Fruit fly (Drosophila melanogaster) whole organism, embryonic: ENCODE data around the gene bmm.

Experiments used
- Adf1 ChIP-seq: fragments of 200-800 bp; sonication (Bioruptor generic); IDR thresholded peaks from 2 replicates; pipeline ENCODE4 v1.3.6; 2022; ENCODE audit warnings: missing biosample characterization, missing genetic modification characterization
- CG10565 ChIP-seq: fragments of 200-800 bp; sonication (Bioruptor generic); optimal IDR thresholded peaks from 3 replicates; lab custom pipeline; 2016; ENCODE audit warnings: missing biosample characterization, mild to moderate bottlenecking, missing genetic modification characterization
- CG11093 ChIP-seq: fragments of 200-800 bp; sonication (Bioruptor generic); IDR thresholded peaks from 3 replicates; pipeline ENCODE4 v1.3.6; 2022; ENCODE audit warnings: missing biosample characterization, missing genetic modification characterization
- CG11398 ChIP-seq: fragments of 200-800 bp; sonication (Bioruptor generic); optimal IDR thresholded peaks from 2 replicates; lab custom pipeline; 2016; ENCODE audit warnings: missing biosample characterization, missing genetic modification characterization
- CG12236 ChIP-seq: fragments of 200-800 bp; sonication (Bioruptor generic); optimal IDR thresholded peaks from 2 replicates; lab custom pipeline; 2016; ENCODE audit warnings: missing biosample characterization, missing genetic modification characterization
- CG13123 ChIP-seq: fragments of 200-800 bp; sonication (Bioruptor generic); optimal IDR thresholded peaks from 2 replicates; lab custom pipeline; 2016; ENCODE audit warnings: missing biosample characterization, missing genetic modification characterization
- CG13894 ChIP-seq: fragments of 200-800 bp; sonication (Bioruptor generic); optimal IDR thresholded peaks from 3 replicates; lab custom pipeline; 2018; ENCODE audit warnings: missing biosample characterization, mild to moderate bottlenecking, missing genetic modification characterization, moderate library complexity
- CG14050 ChIP-seq: fragments of 200-800 bp; sonication (Bioruptor generic); IDR thresholded peaks from 3 replicates; pipeline ENCODE4 v1.3.6; 2022; ENCODE audit warnings: missing biosample characterization, missing genetic modification characterization
- CG14441 ChIP-seq: fragments of 200-800 bp; sonication (Bioruptor generic); IDR thresholded peaks from 2 replicates; pipeline ENCODE4 v1.3.6; 2022; ENCODE audit warnings: missing biosample characterization, missing genetic modification characterization
- CG15269 ChIP-seq: fragments of 200-800 bp; sonication (Bioruptor generic); optimal IDR thresholded peaks from 2 replicates; lab custom pipeline; 2018; ENCODE audit warnings: missing biosample characterization, mild to moderate bottlenecking, missing genetic modification characterization, moderate library complexity
- CG15696 ChIP-seq: fragments of 200-800 bp; sonication (Bioruptor generic); optimal IDR thresholded peaks from 2 replicates; lab custom pipeline; 2019; ENCODE audit warnings: missing biosample characterization, mild to moderate bottlenecking, missing genetic modification characterization, moderate library complexity
- CG17385 ChIP-seq: fragments of 200-800 bp; sonication (Bioruptor generic); optimal IDR thresholded peaks from 3 replicates; lab custom pipeline; 2018; ENCODE audit warnings: missing biosample characterization, mild to moderate bottlenecking, missing genetic modification characterization
- CG1792 ChIP-seq: fragments of 200-800 bp; sonication (Bioruptor generic); optimal IDR thresholded peaks from 2 replicates; lab custom pipeline; 2016; ENCODE audit warnings: missing biosample characterization, missing genetic modification characterization
- CG18011 ChIP-seq: fragments of 200-800 bp; sonication (Bioruptor generic); optimal IDR thresholded peaks from 2 replicates; lab custom pipeline; 2017; ENCODE audit warnings: missing biosample characterization, missing genetic modification characterization, mild to moderate bottlenecking, moderate library complexity, missing genotype
- CG2875 ChIP-seq: fragments of 200-800 bp; sonication (Bioruptor generic); optimal IDR thresholded peaks from 2 replicates; lab custom pipeline; 2017; ENCODE audit warnings: missing biosample characterization, mild to moderate bottlenecking, missing genetic modification characterization, missing genetic modification reagents
- CG31224 ChIP-seq: fragments of 200-800 bp; sonication (Bioruptor generic); IDR thresholded peaks from 2 replicates; pipeline ENCODE4 v1.3.6; 2022; ENCODE audit warnings: missing biosample characterization, missing genetic modification characterization
- CG31388 ChIP-seq: fragments of 200-800 bp; sonication (Bioruptor generic); optimal IDR thresholded peaks from 2 replicates; lab custom pipeline; 2016; ENCODE audit warnings: missing biosample characterization, missing genetic modification characterization
- CG3726 ChIP-seq: fragments of 200-800 bp; sonication (Bioruptor generic); IDR thresholded peaks from 3 replicates; pipeline ENCODE4, ENCODE4 v1.3.6; 2022; ENCODE audit warnings: missing biosample characterization, missing genetic modification characterization
- CG4617 ChIP-seq: fragments of 200-800 bp; sonication (Bioruptor generic); optimal IDR thresholded peaks from 3 replicates; lab custom pipeline; 2016; ENCODE audit warnings: missing biosample characterization, missing genetic modification characterization, borderline replicate concordance
- CG5180 ChIP-seq: fragments of 200-800 bp; sonication (Bioruptor generic); optimal IDR thresholded peaks from 3 replicates; lab custom pipeline; 2017; ENCODE audit warnings: missing biosample characterization, missing genetic modification characterization, mild to moderate bottlenecking, moderate library complexity, missing genetic modification reagents
- CG7745 ChIP-seq: fragments of 200-800 bp; sonication (Bioruptor generic); optimal IDR thresholded peaks from 2 replicates; lab custom pipeline; 2018; ENCODE audit warnings: missing biosample characterization, mild to moderate bottlenecking, missing genetic modification characterization, moderate library complexity
- CG8281 ChIP-seq: fragments of 200-800 bp; sonication (Bioruptor generic); optimal IDR thresholded peaks from 2 replicates; lab custom pipeline; 2018; ENCODE audit warnings: missing biosample characterization, mild to moderate bottlenecking, missing genetic modification characterization, moderate library complexity
- CG9727 ChIP-seq: fragments of 200-800 bp; sonication (Bioruptor generic); optimal IDR thresholded peaks from 3 replicates; lab custom pipeline; 2017; ENCODE audit warnings: missing biosample characterization, mild to moderate bottlenecking, missing genetic modification characterization
- Chrac-16 ChIP-seq: fragments of 200-800 bp; sonication (Bioruptor generic); optimal IDR thresholded peaks from 3 replicates; lab custom pipeline; 2016; ENCODE audit warnings: missing biosample characterization, missing genetic modification characterization
- Dek ChIP-seq: fragments of 200-800 bp; sonication (Bioruptor generic); optimal IDR thresholded peaks from 3 replicates; lab custom pipeline; 2019; ENCODE audit warnings: missing biosample characterization, mild to moderate bottlenecking, missing genetic modification characterization, moderate library complexity
- HHEX ChIP-seq: fragments of 200-800 bp; sonication (Bioruptor generic); optimal IDR thresholded peaks from 3 replicates; lab custom pipeline; 2017; ENCODE audit warnings: missing biosample characterization, mild to moderate bottlenecking, missing genetic modification characterization, missing genetic modification reagents
- HLHmδ ChIP-seq: fragments of 200-800 bp; sonication (Bioruptor generic); optimal IDR thresholded peaks from 2 replicates; lab custom pipeline; 2018; ENCODE audit warnings: missing biosample characterization, mild to moderate bottlenecking, missing genetic modification characterization, moderate library complexity
- Max ChIP-seq: fragments of 200-800 bp; sonication (Bioruptor generic); optimal IDR thresholded peaks from 2 replicates; lab custom pipeline; 2016; ENCODE audit warnings: missing biosample characterization, mild to moderate bottlenecking, missing genetic modification characterization
- Neu2 ChIP-seq: fragments of 200-800 bp; sonication (Bioruptor generic); optimal IDR thresholded peaks from 3 replicates; lab custom pipeline; 2016; ENCODE audit warnings: missing biosample characterization, missing genetic modification characterization, borderline replicate concordance
- Opbp ChIP-seq: fragments of 200-800 bp; sonication (Bioruptor generic); IDR thresholded peaks from 3 replicates; pipeline ENCODE4 v1.3.6; 2022; ENCODE audit warnings: missing biosample characterization, missing genetic modification characterization; ENCODE audit not compliant: partially characterized antibody
- Spps ChIP-seq: fragments of 200-800 bp; sonication (Bioruptor generic); optimal IDR thresholded peaks from 2 replicates; lab custom pipeline; 2018; ENCODE audit warnings: missing biosample characterization, mild to moderate bottlenecking, missing genetic modification characterization
- Xrp1 ChIP-seq: fragments of 200-800 bp; sonication (Bioruptor generic); IDR thresholded peaks from 2 replicates; pipeline ENCODE4 v1.3.6; 2022; ENCODE audit warnings: missing biosample characterization, missing genetic modification characterization
- abd-A ChIP-seq: fragments of 200-800 bp; sonication (Bioruptor generic); optimal IDR thresholded peaks from 3 replicates; lab custom pipeline; 2019; ENCODE audit warnings: missing biosample characterization, mild to moderate bottlenecking, missing genetic modification characterization, moderate library complexity
- br ChIP-seq: fragments of >200 bp; optimal IDR thresholded peaks from 2 replicates; lab custom pipeline; 2017
- fd64A ChIP-seq: fragments of 200-800 bp; sonication (Bioruptor generic); optimal IDR thresholded peaks from 3 replicates; lab custom pipeline; 2018; ENCODE audit warnings: missing biosample characterization, mild to moderate bottlenecking, missing genetic modification characterization
- hth ChIP-seq: fragments of >200 bp; optimal IDR thresholded peaks from 2 replicates; lab custom pipeline; 2017; ENCODE audit warnings: inconsistent platforms
- jing ChIP-seq: fragments of 200-800 bp; sonication (Bioruptor generic); optimal IDR thresholded peaks from 2 replicates; lab custom pipeline; 2018; ENCODE audit warnings: missing biosample characterization, mild to moderate bottlenecking, missing genetic modification characterization
- klu ChIP-seq: fragments of 200-800 bp; sonication (Bioruptor generic); IDR thresholded peaks from 2 replicates; pipeline ENCODE4 v1.3.6; 2022; ENCODE audit warnings: missing biosample characterization, missing genetic modification characterization
- lov ChIP-seq, 2 experiments: fragments of 200-800 bp in 1 of 2; fragments of >200 bp in 1 of 2; sonication (Bioruptor generic) in 1 of 2; IDR thresholded peaks in 1 of 2; optimal IDR thresholded peaks in 1 of 2; 2 replicates in 1 of 2; 3 replicates in 1 of 2; pipeline versions ENCODE4 v1.3.6 to Lab custom; 2017 to 2022; ENCODE audit warnings: missing biosample characterization in 1 of 2, missing genetic modification characterization in 1 of 2
- maf-S ChIP-seq: fragments of 200-800 bp; sonication (Bioruptor generic); optimal IDR thresholded peaks from 2 replicates; lab custom pipeline; 2016; ENCODE audit warnings: missing biosample characterization, missing genetic modification characterization
- nerfin-2 ChIP-seq: fragments of 200-800 bp; sonication (Bioruptor generic); IDR thresholded peaks from 2 replicates; pipeline ENCODE4 v1.3.6; 2022; ENCODE audit warnings: missing biosample characterization, missing genetic modification characterization; ENCODE audit not compliant: partially characterized antibody
- pum ChIP-seq: fragments of 200-800 bp; sonication (Bioruptor generic); optimal IDR thresholded peaks from 2 replicates; lab custom pipeline; 2016; ENCODE audit warnings: missing biosample characterization, missing genetic modification characterization
- ro ChIP-seq: fragments of 200-800 bp; sonication (Bioruptor generic); IDR thresholded peaks from 2 replicates; pipeline ENCODE4 v1.3.6; 2022; ENCODE audit warnings: missing biosample characterization, missing genetic modification characterization
- schlank ChIP-seq: fragments of 200-800 bp; sonication (Bioruptor generic); optimal IDR thresholded peaks from 2 replicates; lab custom pipeline; 2018; ENCODE audit warnings: missing biosample characterization, mild to moderate bottlenecking, missing genetic modification characterization
- tgo ChIP-seq: fragments of 200-800 bp; sonication (Bioruptor generic); IDR thresholded peaks from 3 replicates; pipeline ENCODE4 v1.3.6; 2022; ENCODE audit warnings: missing biosample characterization, missing genetic modification characterization
- tx ChIP-seq: fragments of 200-800 bp; sonication (Bioruptor generic); optimal IDR thresholded peaks from 2 replicates; lab custom pipeline; 2016; ENCODE audit warnings: missing biosample characterization, missing genetic modification characterization
- unc-4 ChIP-seq: fragments of 200-800 bp; sonication (Bioruptor generic); IDR thresholded peaks from 2 replicates; pipeline ENCODE4 v1.3.6; 2022; ENCODE audit warnings: missing biosample characterization, missing genetic modification characterization; ENCODE audit not compliant: partially characterized antibody
- vfl ChIP-seq: fragments of 200-800 bp; sonication (Bioruptor generic); optimal IDR thresholded peaks from 2 replicates; lab custom pipeline; 2016; ENCODE audit warnings: missing biosample characterization, missing genetic modification characterization
- wek ChIP-seq: fragments of 200-800 bp; sonication (Bioruptor generic); optimal IDR thresholded peaks from 3 replicates; lab custom pipeline; 2018; ENCODE audit warnings: missing biosample characterization, mild to moderate bottlenecking, missing genetic modification characterization, moderate library complexity
- zen ChIP-seq: fragments of 200-800 bp; sonication (Bioruptor generic); optimal IDR thresholded peaks from 3 replicates; lab custom pipeline; 2018; ENCODE audit warnings: missing biosample characterization, mild to moderate bottlenecking, missing genetic modification characterization, moderate library complexity

The bmm gene

DNA sequence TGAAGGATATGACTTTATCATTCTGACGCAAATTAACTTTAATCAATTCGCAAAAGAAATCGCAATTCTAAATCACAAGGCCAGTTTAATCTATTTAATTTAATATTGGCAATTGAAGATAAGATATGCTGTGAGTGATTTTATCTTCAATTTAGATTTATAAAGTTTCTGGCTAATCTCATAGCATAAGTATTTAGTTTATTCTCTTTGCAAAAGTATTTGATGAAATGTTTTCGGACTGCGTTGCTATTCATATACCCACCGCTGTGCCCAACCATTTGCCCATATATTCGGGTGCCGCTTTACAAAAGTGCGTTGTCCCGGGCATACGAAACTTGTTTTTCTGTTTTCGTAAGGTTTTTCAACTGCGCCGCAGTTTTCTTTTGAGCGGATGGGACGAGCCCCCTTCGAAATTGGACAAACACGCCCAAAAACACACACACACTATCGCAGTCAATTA lies 1.2 kb downstream of the bmm start (continued):
- peak; percentile 86 for TF ChIP-seq fd64A
- peak; percentile 92 for TF ChIP-seq schlank (tag; lab: Kevin White, UChicago)
- TF ChIP-seq pum (GFP tag; lab: Kevin White, UChicago), result peak; percentile 92
- peak; percentile 83 for TF ChIP-seq CG14050 (GFP tag; lab: Robert Waterston, UW)
- TF ChIP-seq tx (GFP tag; lab: Kevin White, UChicago), result peak; percentile 92
- peak; percentile 95 for TF ChIP-seq CG15696
- peak; percentile 92 for TF ChIP-seq CG31388 (GFP tag; lab: Kevin White, UChicago)
- TF ChIP-seq CG18011 (GFP tag; lab: Kevin White, UChicago), result peak; percentile 86
- TF ChIP-seq CG13894 (tag; lab: Kevin White, UChicago), result peak; percentile 68
- TF ChIP-seq nerfin-2 (GFP tag; lab: Robert Waterston, UW), result no peak
- peak; percentile 80 for TF ChIP-seq abd-A (tag; lab: Kevin White, UChicago)
- peak; percentile 96 for TF ChIP-seq CG2875 (GFP tag; lab: Kevin White, UChicago)
- peak; percentile 99 for TF ChIP-seq CG9727 (GFP tag; lab: Kevin White, UChicago)
- TF ChIP-seq Spps (tag; lab: Kevin White, UChicago), result peak; percentile 96
- TF ChIP-seq lov (optimal IDR thresholded peaks at IDR 0.05; lab: Kevin White, UChicago), result no peak
- TF ChIP-seq lov (GFP tag; IDR thresholded peaks at IDR 0.05; lab: Robert Waterston, UW), result peak; percentile 79; the same call in 2 of the 3 replicates
- peak; percentile 94 for TF ChIP-seq CG12236 (GFP tag; lab: Kevin White, UChicago)
- no peak for TF ChIP-seq unc-4 (GFP tag; lab: Robert Waterston, UW)
- TF ChIP-seq CG7745 (tag; lab: Kevin White, UChicago), result peak; percentile 16
- no peak for TF ChIP-seq hth
- TF ChIP-seq Dek (tag; lab: Kevin White, UChicago), result peak; percentile 95
- TF ChIP-seq CG13123 (GFP tag; lab: Kevin White, UChicago), result peak; percentile 89
- peak; percentile 89 for TF ChIP-seq maf-S
- peak; percentile 87 for TF ChIP-seq CG31224 (GFP tag; lab: Robert Waterston, UW)
- peak; percentile 91 for TF ChIP-seq tgo (GFP tag; lab: Robert Waterston, UW)
- TF ChIP-seq CG1792, result peak; percentile 92
- peak; percentile 92 for TF ChIP-seq CG5180 (GFP tag; lab: Kevin White, UChicago)
- no peak for TF ChIP-seq Opbp (GFP tag; lab: Robert Waterston, UW)
- peak; percentile 78 for TF ChIP-seq CG4617
- peak; percentile 89 for TF ChIP-seq klu (GFP tag; lab: Robert Waterston, UW)
- peak; percentile 98 for TF ChIP-seq CG15269
- TF ChIP-seq Chrac-16 (GFP tag; lab: Kevin White, UChicago), result peak; percentile 96
- peak; percentile 94 for TF ChIP-seq Xrp1 (GFP tag; lab: Robert Waterston, UW)
- peak; percentile 76 for TF ChIP-seq wek (GFP tag; lab: Kevin White, UChicago)
- peak; percentile 95 for TF ChIP-seq zen (tag; lab: Kevin White, UChicago)
- TF ChIP-seq CG10565 (GFP tag; lab: Kevin White, UChicago), result peak; percentile 92
- no peak for TF ChIP-seq br
- peak; percentile 83 for TF ChIP-seq vfl (GFP tag; lab: Kevin White, UChicago)
- peak; percentile 88 for TF ChIP-seq CG8281 (tag; lab: Kevin White, UChicago)
- peak; percentile 90 for TF ChIP-seq CG11093
- peak; percentile 85 for TF ChIP-seq CG3726 (GFP tag; lab: Robert Waterston, UW)
- peak; percentile 65 for TF ChIP-seq Neu2 (GFP tag; lab: Kevin White, UChicago)
- peak; percentile 97 for TF ChIP-seq Max (GFP tag; lab: Kevin White, UChicago)
- TF ChIP-seq HLHmδ (GFP tag; lab: Kevin White, UChicago), result no peak
- TF ChIP-seq CG11398 (GFP tag; lab: Kevin White, UChicago), result peak; percentile 89
- TF ChIP-seq HHEX (GFP tag; lab: Kevin White, UChicago), result peak; percentile 97
- TF ChIP-seq Adf1 (GFP tag; lab: Robert Waterston, UW), result peak; percentile 66
- TF ChIP-seq CG14441 (GFP tag; lab: Robert Waterston, UW), result peak; percentile 87
- TF ChIP-seq ro (GFP tag; lab: Robert Waterston, UW), result peak; percentile 75
- peak; percentile 92 for TF ChIP-seq jing (GFP tag; lab: Kevin White, UChicago)
- TF ChIP-seq CG17385 (GFP tag; lab: Kevin White, UChicago), result peak; percentile 96
